Worm (Caenorhabditis elegans): ENCODE data around the gene cup-15.

DNA sequence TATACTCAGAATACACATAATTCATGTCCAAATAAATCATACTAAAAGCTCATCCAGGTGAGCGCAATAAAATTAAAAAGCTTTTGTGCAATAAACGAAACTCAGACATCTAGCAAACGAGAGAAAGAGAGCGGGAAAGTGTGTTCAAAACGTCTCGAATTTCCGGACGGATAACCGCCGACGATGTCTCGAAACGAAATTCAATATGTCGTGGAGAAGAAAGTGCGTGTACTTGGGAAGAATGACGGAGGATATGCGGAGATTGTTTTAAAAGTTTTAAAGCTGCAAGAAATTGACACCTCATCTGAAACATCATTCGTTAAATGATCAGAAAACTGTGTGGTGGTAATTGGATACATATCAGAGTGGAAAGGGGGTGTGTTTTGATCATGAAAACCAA is 38.1 kb upstream of the cup-15 start:
- TF ChIP-seq ztf-11 (tag; optimal IDR thresholded peaks at IDR 0.05) (no peak), nhr-12 (tag; optimal IDR thresholded peaks at IDR 0.05) (no peak), lin-39 (tag; optimal IDR thresholded peaks at IDR 0.05) (no peak)
